Worm (Caenorhabditis elegans) whole organism, L3 larva: Measurements from ENCODE around the gene nuo-1.

Source experiments
- R02D3.7 ChIP-seq: fragments of 150-350 bp; optimal IDR thresholded peaks from 2 replicates; lab custom pipeline; 2014; ENCODE audit warnings: missing biosample characterization, missing genetic modification characterization
- ZK546.5 ChIP-seq: sonication (generic microtip); optimal IDR thresholded peaks from 2 replicates; lab custom pipeline; 2017; ENCODE audit warnings: missing biosample characterization, missing genetic modification characterization
- aly-2 ChIP-seq: fragments of 150-350 bp; optimal IDR thresholded peaks from 2 replicates; lab custom pipeline; 2014; ENCODE audit warnings: missing biosample characterization, missing genetic modification characterization
- ama-1 ChIP-seq: fragments of 150-350 bp; optimal IDR thresholded peaks from 2 replicates; lab custom pipeline; 2018
- ceh-16 ChIP-seq: sonication (generic microtip); optimal IDR thresholded peaks from 2 replicates; lab custom pipeline; 2017; ENCODE audit warnings: missing biosample characterization, missing genetic modification characterization
- ceh-28 ChIP-seq: fragments of 150-350 bp; optimal IDR thresholded peaks from 2 replicates; lab custom pipeline; 2014; ENCODE audit warnings: missing biosample characterization, missing genetic modification reagents, missing genetic modification characterization
- ceh-82 ChIP-seq: fragments of 150-350 bp; optimal IDR thresholded peaks from 2 replicates; lab custom pipeline; 2014; ENCODE audit warnings: missing biosample characterization, missing genetic modification characterization
- ceh-9 ChIP-seq: sonication (generic microtip); optimal IDR thresholded peaks from 2 replicates; lab custom pipeline; 2018; ENCODE audit warnings: missing biosample characterization, missing genetic modification characterization
- egl-27 ChIP-seq: sonication (generic microtip); optimal IDR thresholded peaks from 4 replicates; lab custom pipeline; 2017; ENCODE audit warnings: missing biosample characterization, missing genetic modification reagents, missing genetic modification characterization
- elt-2 ChIP-seq: sonication (generic microtip); optimal IDR thresholded peaks from 2 replicates; lab custom pipeline; 2016; ENCODE audit warnings: missing genetic modification reagents, mild to moderate bottlenecking, missing genetic modification characterization, missing compliant biosample characterization
- elt-3 ChIP-seq, 3 experiments: fragments of 150-350 bp in 1 of 3; sonication (generic microtip) in 2 of 3; optimal IDR thresholded peaks; 2 replicates in 2 of 3; 4 replicates in 1 of 3; lab custom pipeline; 2014 to 2017; ENCODE audit warnings: missing biosample characterization in 3 of 3, missing genetic modification characterization in 3 of 3
- eor-1 ChIP-seq, 2 experiments: fragments of 150-350 bp; optimal IDR thresholded peaks; 2 replicates each; lab custom pipeline; 2014 to 2018; ENCODE audit warnings: missing biosample characterization in 2 of 2, missing genetic modification characterization in 2 of 2
- fkh-10 ChIP-seq: sonication (generic microtip); optimal IDR thresholded peaks from 2 replicates; lab custom pipeline; 2017; ENCODE audit warnings: missing biosample characterization, missing genetic modification reagents, missing genetic modification characterization
- fos-1 ChIP-seq: fragments of 150-350 bp; optimal IDR thresholded peaks from 2 replicates; lab custom pipeline; 2014; ENCODE audit warnings: missing biosample characterization, missing genetic modification characterization
- hmg-11 ChIP-seq: sonication (generic microtip); optimal IDR thresholded peaks from 2 replicates; lab custom pipeline; 2016; ENCODE audit warnings: missing genetic modification characterization, missing compliant biosample characterization
- lin-15B ChIP-seq: fragments of 150-350 bp; optimal IDR thresholded peaks from 2 replicates; lab custom pipeline; 2014; ENCODE audit warnings: missing biosample characterization, missing genetic modification characterization
- lin-39 ChIP-seq: fragments of 150-350 bp; optimal IDR thresholded peaks from 2 replicates; lab custom pipeline; 2018; ENCODE audit warnings: missing biosample characterization, missing genetic modification reagents, missing genetic modification characterization
- lsy-12 ChIP-seq: sonication (generic microtip); optimal IDR thresholded peaks from 2 replicates; lab custom pipeline; 2016; ENCODE audit warnings: mild to moderate bottlenecking, missing genetic modification characterization, missing compliant biosample characterization
- mdl-1 ChIP-seq: fragments of 150-350 bp; optimal IDR thresholded peaks from 2 replicates; lab custom pipeline; 2014; ENCODE audit warnings: missing biosample characterization, missing genetic modification characterization
- mml-1 ChIP-seq: fragments of 150-350 bp; sonication (generic microtip); optimal IDR thresholded peaks from 3 replicates; lab custom pipeline; 2014; ENCODE audit warnings: missing biosample characterization, missing genetic modification characterization
- nfya-1 ChIP-seq: sonication (generic microtip); optimal IDR thresholded peaks from 2 replicates; lab custom pipeline; 2017; ENCODE audit warnings: missing genetic modification characterization, mild to moderate bottlenecking, missing compliant biosample characterization, antibody characterized with exemption, moderate library complexity; ENCODE audit not compliant: insufficient read depth
- nhr-11 ChIP-seq: fragments of 150-350 bp; optimal IDR thresholded peaks from 2 replicates; lab custom pipeline; 2014; ENCODE audit warnings: missing biosample characterization, missing genetic modification characterization
- nhr-12 ChIP-seq: fragments of 150-350 bp; optimal IDR thresholded peaks from 2 replicates; lab custom pipeline; 2014; ENCODE audit warnings: missing biosample characterization, missing genetic modification characterization
- nhr-23 ChIP-seq: fragments of 150-350 bp; optimal IDR thresholded peaks from 2 replicates; lab custom pipeline; 2014; ENCODE audit warnings: missing biosample characterization, missing genetic modification reagents, missing genetic modification characterization
- nhr-25 ChIP-seq: sonication (generic microtip); optimal IDR thresholded peaks from 2 replicates; lab custom pipeline; 2017; ENCODE audit warnings: missing biosample characterization, missing genetic modification characterization
- nhr-28 ChIP-seq: fragments of 150-350 bp; optimal IDR thresholded peaks from 2 replicates; lab custom pipeline; 2014; ENCODE audit warnings: missing biosample characterization, missing genetic modification characterization
- nhr-43 ChIP-seq: sonication (generic microtip); optimal IDR thresholded peaks from 2 replicates; lab custom pipeline; 2016; ENCODE audit warnings: mild to moderate bottlenecking, missing genetic modification characterization, missing compliant biosample characterization; ENCODE audit not compliant: poor library complexity, severe bottlenecking
- nhr-67 ChIP-seq: fragments of 150-350 bp; optimal IDR thresholded peaks from 2 replicates; lab custom pipeline; 2014; ENCODE audit warnings: missing biosample characterization, missing genetic modification characterization
- nhr-76 ChIP-seq: fragments of 150-350 bp; sonication (generic microtip); optimal IDR thresholded peaks from 5 replicates; lab custom pipeline; 2014; ENCODE audit warnings: missing biosample characterization, missing genetic modification characterization
- nhr-77 ChIP-seq: fragments of 150-350 bp; optimal IDR thresholded peaks from 2 replicates; lab custom pipeline; 2014; ENCODE audit warnings: missing biosample characterization, missing genetic modification characterization
- pha-4 ChIP-seq: fragments of 150-350 bp; optimal IDR thresholded peaks from 2 replicates; lab custom pipeline; 2014; ENCODE audit warnings: missing biosample characterization, missing genetic modification reagents, missing genetic modification characterization
- sea-2 ChIP-seq: fragments of 150-350 bp; sonication (generic microtip); optimal IDR thresholded peaks from 4 replicates; lab custom pipeline; 2014; ENCODE audit warnings: missing biosample characterization, missing genetic modification reagents, missing genetic modification characterization
- skn-1 ChIP-seq: fragments of 150-350 bp; optimal IDR thresholded peaks from 2 replicates; lab custom pipeline; 2014; ENCODE audit warnings: missing biosample characterization, missing genetic modification characterization
- snpc-4 ChIP-seq: fragments of 150-350 bp; optimal IDR thresholded peaks from 2 replicates; lab custom pipeline; 2014; ENCODE audit warnings: missing biosample characterization, missing genetic modification characterization
- tbx-2 ChIP-seq: sonication (generic microtip); optimal IDR thresholded peaks from 2 replicates; lab custom pipeline; 2016; ENCODE audit warnings: mild to moderate bottlenecking, missing genetic modification characterization, missing compliant biosample characterization
- zag-1 ChIP-seq: fragments of 150-350 bp; optimal IDR thresholded peaks from 2 replicates; lab custom pipeline; 2014; ENCODE audit warnings: missing biosample characterization, missing genetic modification characterization
- ztf-11 ChIP-seq: fragments of 150-350 bp; optimal IDR thresholded peaks from 2 replicates; lab custom pipeline; 2014; ENCODE audit warnings: missing biosample characterization, missing genetic modification characterization

The nuo-1 gene

DNA sequence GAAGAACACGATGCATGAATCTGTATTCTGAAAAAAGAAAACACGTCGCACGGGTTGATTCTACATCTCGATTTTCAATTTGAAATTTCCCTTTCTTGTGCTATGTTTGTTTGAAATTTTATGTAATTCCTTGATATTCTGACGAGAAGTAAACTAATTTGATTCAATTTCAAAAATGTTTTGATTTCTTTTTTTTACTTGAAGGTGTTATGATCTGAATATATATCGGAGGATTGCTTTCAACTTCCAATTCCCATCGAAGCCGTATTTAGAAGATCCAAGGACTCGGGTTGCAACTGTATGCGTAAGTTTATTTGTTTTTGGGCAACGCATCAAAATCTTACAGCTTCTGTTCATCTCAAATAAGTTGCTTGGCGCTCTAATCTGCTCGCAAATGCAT lies 29.7 kb downstream of the nuo-1 start, which contains the start of gene F40F8.1:
TSS of gene F40F8.1 (plus strand) at position 301 of the 400 bp plus-strand sequence.
- TF ChIP-seq tbx-2 (no peak), nhr-23 (tag; lab: Kevin White, UChicago) (no peak), mml-1 (tag; lab: Kevin White, UChicago) (no peak), hmg-11 (no peak), ama-1 (lab: Kevin White, UChicago) (no peak), eor-1 (tag; optimal IDR thresholded peaks at IDR 0.05; lab: Kevin White, UChicago) (no peak), ceh-28 (no peak), fkh-10 (GFP tag; lab: Kevin White, UChicago) (no peak), elt-3 (tag; optimal IDR thresholded peaks at IDR 0.05; lab: Kevin White, UChicago) (no peak)

DNA sequence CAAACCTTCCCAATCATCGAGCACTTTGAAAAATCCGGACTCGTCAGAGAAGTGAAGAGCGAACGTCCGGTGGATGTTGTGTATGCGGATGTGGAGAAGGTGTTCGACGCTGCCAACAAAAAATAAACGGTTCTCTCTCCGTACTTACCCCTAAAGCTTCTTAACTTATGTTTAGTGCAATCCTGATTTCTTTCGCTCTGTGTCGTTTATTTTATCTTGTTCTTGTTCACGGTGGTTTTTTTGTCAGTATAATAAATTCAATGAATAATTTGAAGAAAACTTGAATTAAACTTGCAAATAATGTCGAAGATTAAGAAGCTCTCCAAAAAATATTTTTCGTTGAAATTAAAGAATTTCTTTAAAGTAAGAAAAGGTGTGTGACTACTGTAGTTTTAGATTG lies 31.4 kb downstream of the nuo-1 start, which contains the start of gene F40F8.3:
TSS of gene F40F8.3 (plus strand) at position 301 of the 400 bp plus-strand sequence.
- no peak for TF ChIP-seq lsy-12 (tag; lab: Kevin White, UChicago)
- no peak for TF ChIP-seq nhr-11 (tag; lab: Kevin White, UChicago)
- TF ChIP-seq R02D3.7 (tag; lab: Kevin White, UChicago): no peak
- TF ChIP-seq zag-1 (tag; lab: Kevin White, UChicago): no peak
- no peak for TF ChIP-seq aly-2
- TF ChIP-seq mdl-1 (tag; lab: Kevin White, UChicago): no peak
- TF ChIP-seq mml-1 (tag; lab: Kevin White, UChicago): no peak
- TF ChIP-seq nhr-76 (tag; lab: Kevin White, UChicago): no peak
- TF ChIP-seq pha-4 (tag; lab: Kevin White, UChicago): no peak

DNA sequence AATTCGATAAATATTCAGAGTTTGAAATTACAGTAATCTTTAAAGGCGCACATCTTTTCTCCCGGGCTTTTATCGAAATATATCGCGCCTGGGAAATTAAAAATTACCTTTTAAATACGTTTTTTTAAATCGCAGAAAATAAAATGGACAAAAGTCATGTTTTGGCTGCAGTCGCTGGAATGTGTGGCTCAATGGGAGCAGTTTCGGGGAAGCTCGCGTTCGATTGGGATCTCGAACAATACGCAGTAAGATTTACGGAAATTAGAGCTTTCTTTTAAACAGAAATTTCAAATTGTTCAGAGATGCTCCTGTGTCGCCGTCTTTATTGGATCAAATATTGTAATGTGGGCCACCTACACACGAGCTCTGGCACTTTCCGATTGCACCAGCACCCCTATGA lies 31.9 kb downstream of the nuo-1 start, which contains the start of gene F40F8.12:
TSS of gene F40F8.12 (plus strand) at position 301 of the 400 bp plus-strand sequence.
- TF ChIP-seq ceh-16 (tag; lab: Kevin White, UChicago) (no peak), elt-3 (tag; optimal IDR thresholded peaks at IDR 0.05; lab: Kevin White, UChicago) (no peak), eor-1 (tag; optimal IDR thresholded peaks at IDR 0.05; lab: Kevin White, UChicago) (no peak), hmg-11 (no peak), nhr-76 (tag; lab: Kevin White, UChicago) (no peak), ZK546.5 (tag; lab: Kevin White, UChicago) (no peak), nfya-1 (tag; lab: Kevin White, UChicago) (no peak), nhr-28 (tag; lab: Kevin White, UChicago) (no peak), nhr-12 (tag; lab: Kevin White, UChicago) (no peak), nhr-77 (tag; lab: Kevin White, UChicago) (no peak), lin-39 (tag; lab: Kevin White, UChicago) (no peak), ceh-9 (tag; lab: Kevin White, UChicago) (no peak), lsy-12 (tag; lab: Kevin White, UChicago) (no peak), nhr-25 (tag; lab: Kevin White, UChicago) (no peak), nhr-67 (no peak), fos-1 (tag; lab: Kevin White, UChicago) (no peak), R02D3.7 (tag; lab: Kevin White, UChicago) (no peak), nhr-43 (tag; lab: Kevin White, UChicago) (no peak), egl-27 (tag; lab: Kevin White, UChicago) (no peak)

DNA sequence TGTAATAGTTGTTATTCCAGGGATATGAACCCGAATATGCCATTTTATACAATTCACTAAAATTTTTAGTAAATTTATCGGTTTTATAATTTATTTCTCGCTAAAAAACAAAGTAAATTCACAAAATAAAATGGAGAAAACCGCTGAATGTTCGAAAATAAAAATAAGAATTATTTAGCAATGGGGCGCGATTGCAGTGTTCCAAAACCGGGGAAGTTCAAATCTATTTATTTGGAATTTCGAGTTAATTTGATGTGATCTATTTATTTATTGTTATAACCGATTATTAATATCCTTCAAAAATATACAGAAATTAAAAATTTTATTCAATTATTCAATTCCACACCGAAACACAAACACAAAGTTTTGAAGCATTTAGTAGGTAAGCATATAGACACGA lies 34.9 kb downstream of the nuo-1 start, which contains the start of gene F40F8.11:
TSS of gene F40F8.11 (minus strand) at position 49 of the 400 bp plus-strand sequence.
- TF ChIP-seq pha-4 (tag; lab: Kevin White, UChicago) (peak; percentile 31), nhr-23 (tag; lab: Kevin White, UChicago) (peak; percentile 53), elt-2 (peak; percentile 18), nhr-25 (tag; lab: Kevin White, UChicago) (no peak), lin-15B (tag; lab: Kevin White, UChicago) (peak; percentile 47), ztf-11 (tag; lab: Kevin White, UChicago) (no peak), sea-2 (GFP tag; lab: Kevin White, UChicago) (no peak), skn-1 (tag; lab: Kevin White, UChicago) (no peak), ceh-82 (no peak), hmg-11 (peak; percentile 15), nfya-1 (tag; lab: Kevin White, UChicago) (peak; percentile 54), snpc-4 (tag; lab: Kevin White, UChicago) (peak; percentile 8), lin-39 (tag; lab: Kevin White, UChicago) (no peak), eor-1 (tag; optimal IDR thresholded peaks at IDR 0.05; lab: Kevin White, UChicago) (no peak), nhr-67 (no peak)
- TF ChIP-seq, all 47 proteins: peak for 7
